Worm (Caenorhabditis elegans) whole organism, young adult: ENCODE data around the gene srv-14.
A peak's percentile ranks its signal among the peaks of the same experiment; 100 is the strongest.

Experiments used
- D2030.7 ChIP-seq: fragments of 200-800 bp; sonication (Bioruptor generic); IDR thresholded peaks from 2 replicates; pipeline ENCODE4 v1.3.6; 2022; ENCODE audit warnings: missing genetic modification reagents, missing genetic modification characterization, missing compliant biosample characterization
- F33H1.4 ChIP-seq: fragments of 200-800 bp; sonication (Bioruptor generic); IDR thresholded peaks from 2 replicates; pipeline ENCODE4 v1.3.6; 2022; ENCODE audit warnings: missing genetic modification reagents, missing genetic modification characterization, missing compliant biosample characterization
- Y67H2A.10 ChIP-seq: fragments of 200-800 bp; sonication (Bioruptor generic); conservative IDR thresholded peaks from 2 replicates; pipeline ENCODE4 v1.3.6; 2022; ENCODE audit warnings: missing genetic modification reagents, missing genetic modification characterization, missing compliant biosample characterization
- ZK185.1 ChIP-seq: sonication (generic microtip); optimal IDR thresholded peaks from 2 replicates; lab custom pipeline; 2016; ENCODE audit warnings: mild to moderate bottlenecking, missing genetic modification characterization, missing compliant biosample characterization; ENCODE audit not compliant: poor library complexity, severe bottlenecking
- akir-1 ChIP-seq: fragments of 200-800 bp; sonication (Bioruptor generic); optimal IDR thresholded peaks from 2 replicates; lab custom pipeline; 2018; ENCODE audit warnings: mild to moderate bottlenecking, missing genetic modification characterization, moderate library complexity, missing compliant biosample characterization
- aptf-3 ChIP-seq: fragments of 200-800 bp; sonication (Bioruptor generic); IDR thresholded peaks from 2 replicates; pipeline ENCODE4 v1.3.6; 2022; ENCODE audit warnings: missing genetic modification characterization, missing compliant biosample characterization
- athp-1 ChIP-seq: sonication (generic microtip); optimal IDR thresholded peaks from 2 replicates; lab custom pipeline; 2017; ENCODE audit warnings: mild to moderate bottlenecking, missing genetic modification characterization, missing compliant biosample characterization
- attf-6 ChIP-seq: fragments of 200-800 bp; sonication (Bioruptor generic); IDR thresholded peaks from 2 replicates; pipeline ENCODE4 v1.3.6; 2022; ENCODE audit warnings: missing genetic modification reagents, missing genetic modification characterization, missing compliant biosample characterization
- ceh-27 ChIP-seq: fragments of 200-800 bp; sonication (Bioruptor generic); optimal IDR thresholded peaks from 2 replicates; lab custom pipeline; 2018; ENCODE audit warnings: mild to moderate bottlenecking, missing genetic modification characterization, moderate library complexity, missing compliant biosample characterization
- ceh-40 ChIP-seq: fragments of 200-800 bp; sonication (Bioruptor generic); IDR thresholded peaks from 2 replicates; pipeline ENCODE4 v1.3.6; 2022; ENCODE audit warnings: missing genetic modification characterization, missing compliant biosample characterization
- chd-7 ChIP-seq: sonication (generic microtip); optimal IDR thresholded peaks from 2 replicates; lab custom pipeline; 2016; ENCODE audit warnings: mild to moderate bottlenecking, missing genetic modification characterization, moderate library complexity, missing compliant biosample characterization
- dpl-1 ChIP-seq: fragments of 150-350 bp; optimal IDR thresholded peaks from 2 replicates; lab custom pipeline; 2014; ENCODE audit warnings: missing biosample characterization, missing genetic modification reagents, missing genetic modification characterization
- egl-18 ChIP-seq: fragments of 200-800 bp; sonication (Bioruptor generic); IDR thresholded peaks from 2 replicates; pipeline ENCODE4 v1.3.6; 2022; ENCODE audit warnings: missing genetic modification reagents, missing genetic modification characterization, missing compliant biosample characterization
- egl-44 ChIP-seq: fragments of 200-800 bp; sonication (Bioruptor generic); IDR thresholded peaks from 2 replicates; pipeline ENCODE4 v1.3.6; 2022; ENCODE audit warnings: missing genetic modification reagents, missing genetic modification characterization, missing compliant biosample characterization
- egrh-3 ChIP-seq: fragments of 200-800 bp; sonication (Bioruptor generic); IDR thresholded peaks from 2 replicates; pipeline ENCODE4 v1.3.6; 2022; ENCODE audit warnings: missing genetic modification reagents, missing genetic modification characterization, missing compliant biosample characterization
- fkh-3 ChIP-seq: sonication (generic microtip); optimal IDR thresholded peaks from 2 replicates; lab custom pipeline; 2016; ENCODE audit warnings: mild to moderate bottlenecking, missing genetic modification characterization, missing compliant biosample characterization
- him-1 ChIP-seq: sonication (generic microtip); optimal IDR thresholded peaks from 2 replicates; lab custom pipeline; 2016; ENCODE audit warnings: missing genotype, missing genetic modification reagents, missing genetic modification characterization, missing compliant biosample characterization
- hmg-20 ChIP-seq: fragments of 200-800 bp; sonication (Bioruptor generic); IDR thresholded peaks from 2 replicates; pipeline ENCODE4 v1.3.6; 2022; ENCODE audit warnings: missing genetic modification reagents, missing genetic modification characterization, missing compliant biosample characterization
- let-526 ChIP-seq: fragments of 200-800 bp; sonication (Bioruptor generic); IDR thresholded peaks from 2 replicates; pipeline ENCODE4 v1.3.6; 2022; ENCODE audit warnings: missing genetic modification reagents, missing genetic modification characterization, missing compliant biosample characterization
- let-607 ChIP-seq, 2 experiments: fragments of 200-800 bp in 1 of 2; sonication (Bioruptor generic) in 1 of 2; sonication (generic microtip) in 1 of 2; optimal IDR thresholded peaks; 2 replicates each; lab custom pipeline; 2016 to 2018; ENCODE audit warnings: mild to moderate bottlenecking in 2 of 2, missing compliant biosample characterization in 2 of 2, missing genetic modification characterization in 2 of 2, moderate library complexity in 2 of 2, missing genotype in 1 of 2
- lin-26 ChIP-seq: fragments of 200-800 bp; sonication (Bioruptor generic); IDR thresholded peaks from 2 replicates; pipeline ENCODE4 v1.3.6; 2022; ENCODE audit warnings: missing genetic modification reagents, missing genetic modification characterization, missing compliant biosample characterization
- lin-40 ChIP-seq: sonication (generic microtip); optimal IDR thresholded peaks from 2 replicates; lab custom pipeline; 2016; ENCODE audit warnings: missing genetic modification characterization, mild to moderate bottlenecking, missing compliant biosample characterization, missing genotype, missing genetic modification reagents
- madf-3 ChIP-seq: fragments of 200-800 bp; sonication (Bioruptor generic); IDR thresholded peaks from 2 replicates; pipeline ENCODE4 v1.3.6; 2022; ENCODE audit warnings: missing genetic modification reagents, missing genetic modification characterization, missing compliant biosample characterization
- mel-28 ChIP-seq: sonication (generic microtip); optimal IDR thresholded peaks from 2 replicates; lab custom pipeline; 2016; ENCODE audit warnings: borderline replicate concordance, mild to moderate bottlenecking, missing genetic modification characterization, missing compliant biosample characterization
- mxl-1 ChIP-seq: sonication (generic microtip); optimal IDR thresholded peaks from 2 replicates; lab custom pipeline; 2016; ENCODE audit warnings: missing genetic modification characterization, missing compliant biosample characterization
- nfya-1 ChIP-seq: sonication (generic microtip); optimal IDR thresholded peaks from 2 replicates; lab custom pipeline; 2017; ENCODE audit warnings: antibody characterized with exemption, missing compliant biosample characterization, missing genetic modification characterization, borderline replicate concordance; ENCODE audit not compliant: insufficient read depth
- nhr-80 ChIP-seq: sonication (generic microtip); optimal IDR thresholded peaks from 2 replicates; lab custom pipeline; 2016; ENCODE audit warnings: missing genetic modification characterization, missing compliant biosample characterization
- nhr-90 ChIP-seq: sonication (generic microtip); optimal IDR thresholded peaks from 2 replicates; lab custom pipeline; 2016; ENCODE audit warnings: missing genotype, mild to moderate bottlenecking, missing genetic modification characterization, missing compliant biosample characterization
- pbrm-1 ChIP-seq: fragments of 200-800 bp; sonication (Bioruptor generic); IDR thresholded peaks from 2 replicates; pipeline ENCODE4 v1.3.6; 2022; ENCODE audit warnings: missing genetic modification reagents, missing genetic modification characterization, missing compliant biosample characterization
- pha-4 ChIP-seq: fragments of 150-350 bp; sonication (generic microtip); optimal IDR thresholded peaks from 2 replicates; lab custom pipeline; 2014; ENCODE audit warnings: missing biosample characterization, missing genetic modification reagents, missing genetic modification characterization
- rcor-1 ChIP-seq: fragments of 200-800 bp; sonication (Bioruptor generic); IDR thresholded peaks from 2 replicates; pipeline ENCODE4 v1.3.6; 2022; ENCODE audit warnings: missing genetic modification reagents, missing genetic modification characterization, missing compliant biosample characterization
- snpc-1.3 ChIP-seq: sonication (generic microtip); optimal IDR thresholded peaks from 2 replicates; lab custom pipeline; 2017; ENCODE audit warnings: missing genetic modification characterization, mild to moderate bottlenecking, missing compliant biosample characterization, antibody characterized with exemption, moderate library complexity, missing genotype, missing genetic modification reagents; ENCODE audit not compliant: insufficient read depth
- snpc-3.4 ChIP-seq: sonication (generic microtip); optimal IDR thresholded peaks from 2 replicates; lab custom pipeline; 2017; ENCODE audit warnings: missing genetic modification characterization, mild to moderate bottlenecking, missing compliant biosample characterization, antibody characterized with exemption, moderate library complexity, missing genotype, missing genetic modification reagents
- snpc-4 ChIP-seq, 5 experiments: fragments of 150-350 bp in 1 of 5; sonication (generic microtip) in 4 of 5; optimal IDR thresholded peaks; 2 replicates each; lab custom pipeline; 2014 to 2018; ENCODE audit warnings: missing genetic modification characterization in 5 of 5, missing biosample characterization in 3 of 5, antibody characterized with exemption in 2 of 5, mild to moderate bottlenecking in 2 of 5, missing compliant biosample characterization in 2 of 5, missing genotype in 2 of 5, moderate library complexity in 2 of 5, missing genetic modification reagents in 1 of 5
- sptf-2 ChIP-seq: fragments of 200-800 bp; sonication (Bioruptor generic); optimal IDR thresholded peaks from 2 replicates; lab custom pipeline; 2018; ENCODE audit warnings: mild to moderate bottlenecking, missing genetic modification characterization, missing compliant biosample characterization
- tbp1 ChIP-seq: fragments of 200-800 bp; sonication (Bioruptor generic); optimal IDR thresholded peaks from 2 replicates; lab custom pipeline; 2018; ENCODE audit warnings: mild to moderate bottlenecking, missing genetic modification characterization, missing compliant biosample characterization
- unc-130 ChIP-seq: sonication (generic microtip); optimal IDR thresholded peaks from 2 replicates; lab custom pipeline; 2016; ENCODE audit warnings: missing genetic modification reagents, missing genetic modification characterization, missing compliant biosample characterization
- zim-3 ChIP-seq: sonication (generic microtip); optimal IDR thresholded peaks from 2 replicates; lab custom pipeline; 2017; ENCODE audit warnings: mild to moderate bottlenecking, missing genetic modification characterization, moderate library complexity, missing compliant biosample characterization
- ztf-22 ChIP-seq: fragments of 200-800 bp; sonication (Bioruptor generic); optimal IDR thresholded peaks from 2 replicates; lab custom pipeline; 2018; ENCODE audit warnings: mild to moderate bottlenecking, missing genetic modification characterization, moderate library complexity, missing compliant biosample characterization
- ztf-26 ChIP-seq: sonication (generic microtip); optimal IDR thresholded peaks from 2 replicates; lab custom pipeline; 2017; ENCODE audit warnings: missing genetic modification characterization, missing compliant biosample characterization
- ztf-28 ChIP-seq: fragments of 200-800 bp; sonication (Bioruptor generic); IDR thresholded peaks from 2 replicates; pipeline ENCODE4 v1.3.6; 2022; ENCODE audit warnings: missing genetic modification reagents, missing genetic modification characterization, missing compliant biosample characterization
- ztf-6 ChIP-seq: fragments of 200-800 bp; sonication (Bioruptor generic); IDR thresholded peaks from 2 replicates; pipeline ENCODE4 v1.3.6; 2022; ENCODE audit warnings: missing genetic modification reagents, missing genetic modification characterization, missing compliant biosample characterization

The srv-14 gene

ce11 chrIV:15908251-15908650, 14.2 kb upstream of the srv-14 start (continued):
- TF ChIP-seq akir-1 (GFP tag; lab: Kevin White, UChicago) = no peak
- no peak for TF ChIP-seq aptf-3 (GFP tag; lab: Robert Waterston, UW)

- TF ChIP-seq ztf-28 = no peak
- no peak for TF ChIP-seq akir-1 (GFP tag; lab: Kevin White, UChicago)
- no peak for TF ChIP-seq ceh-40 (GFP tag; lab: Robert Waterston, UW)
- no peak for TF ChIP-seq D2030.7 (GFP tag; lab: Robert Waterston, UW)
- no peak for TF ChIP-seq snpc-4 (GFP tag; optimal IDR thresholded peaks at IDR 0.05; lab: Kevin White, UChicago)
- TF ChIP-seq snpc-4 (tag; optimal IDR thresholded peaks at IDR 0.05; lab: Kevin White, UChicago) = peak in 2 of 4 experiments; percentile 19 to 47
- no peak for TF ChIP-seq nhr-80 (tag; lab: Kevin White, UChicago)
- TF ChIP-seq nfya-1 (tag; lab: Kevin White, UChicago) = no peak
Observed at ce11 chrIV:15906059-15906632, 12.1 kb upstream of the srv-14 start, which contains the start of gene srv-15. Gene srv-15, plus strand, starts transcription at chrIV:15906582.

- TF ChIP-seq lin-40 (tag; lab: Kevin White, UChicago) = peak; percentile 46
- TF ChIP-seq madf-3 (GFP tag; lab: Robert Waterston, UW) = no peak
- TF ChIP-seq fkh-3 (tag; lab: Kevin White, UChicago) = no peak
- TF ChIP-seq F33H1.4 (GFP tag; lab: Robert Waterston, UW) = no peak
- peak; percentile 12 for TF ChIP-seq tbp1 (GFP tag; lab: Kevin White, UChicago)
- TF ChIP-seq egl-44 = no peak
- no peak for TF ChIP-seq mxl-1 (tag; lab: Kevin White, UChicago)
- no peak for TF ChIP-seq Y67H2A.10 (GFP tag; lab: Robert Waterston, UW)
- no peak for TF ChIP-seq nhr-90 (tag; lab: Kevin White, UChicago)
- no peak for TF ChIP-seq snpc-4 (GFP tag; optimal IDR thresholded peaks at IDR 0.05; lab: Kevin White, UChicago)
- TF ChIP-seq snpc-4 (tag; optimal IDR thresholded peaks at IDR 0.05; lab: Kevin White, UChicago) = peak in 2 of 4 experiments; percentile 1 to 2
- no peak for TF ChIP-seq hmg-20
- TF ChIP-seq mel-28 = no peak
- no peak for TF ChIP-seq ztf-26 (tag; lab: Kevin White, UChicago)
- TF ChIP-seq athp-1 (tag; lab: Kevin White, UChicago) = no peak
- no peak for TF ChIP-seq chd-7 (tag; lab: Kevin White, UChicago)
Observed at ce11 chrIV:15901123-15901522, 7.1 kb upstream of the srv-14 start, which contains the start of gene Y105C5B.5. Gene Y105C5B.5, minus strand, starts transcription at chrIV:15901225.

ce11 chrIV:15900158-15900557, 6.1 kb upstream of the srv-14 start:
- TF ChIP-seq him-1 (tag; lab: Kevin White, UChicago) (no peak), tbp1 (GFP tag; lab: Kevin White, UChicago) (peak; percentile 20), dpl-1 (GFP tag; lab: Kevin White, UChicago) (no peak), ztf-22 (no peak), sptf-2 (no peak), fkh-3 (tag; lab: Kevin White, UChicago) (no peak), let-607 (tag; optimal IDR thresholded peaks at IDR 0.05; lab: Kevin White, UChicago) (no peak), egrh-3 (GFP tag; lab: Robert Waterston, UW) (no peak), pha-4 (no peak), pbrm-1 (GFP tag; lab: Robert Waterston, UW) (0 out of 2 replicates have a peak, but pooled peaks have one; percentile 46), ztf-6 (GFP tag; lab: Robert Waterston, UW) (no peak), snpc-1.3 (no peak), attf-6 (no peak), unc-130 (GFP tag; lab: Kevin White, UChicago) (no peak), ceh-27 (GFP tag; lab: Kevin White, UChicago) (no peak), lin-26 (GFP tag; lab: Robert Waterston, UW) (0 out of 2 replicates have a peak, but pooled peaks have one; percentile 17), ZK185.1 (tag; lab: Kevin White, UChicago) (no peak), zim-3 (tag; lab: Kevin White, UChicago) (peak; percentile 83), egl-18 (GFP tag; lab: Robert Waterston, UW) (no peak), snpc-3.4 (tag; lab: Kevin White, UChicago) (no peak), let-526 (GFP tag; lab: Robert Waterston, UW) (no peak), rcor-1 (GFP tag; lab: Robert Waterston, UW) (no peak)
